Fruit fly (Drosophila melanogaster): ENCODE measurements around the gene obst-H.
A peak's percentile ranks its signal among the peaks of the same experiment; 100 is the strongest.

Gene obst-H

DNA sequence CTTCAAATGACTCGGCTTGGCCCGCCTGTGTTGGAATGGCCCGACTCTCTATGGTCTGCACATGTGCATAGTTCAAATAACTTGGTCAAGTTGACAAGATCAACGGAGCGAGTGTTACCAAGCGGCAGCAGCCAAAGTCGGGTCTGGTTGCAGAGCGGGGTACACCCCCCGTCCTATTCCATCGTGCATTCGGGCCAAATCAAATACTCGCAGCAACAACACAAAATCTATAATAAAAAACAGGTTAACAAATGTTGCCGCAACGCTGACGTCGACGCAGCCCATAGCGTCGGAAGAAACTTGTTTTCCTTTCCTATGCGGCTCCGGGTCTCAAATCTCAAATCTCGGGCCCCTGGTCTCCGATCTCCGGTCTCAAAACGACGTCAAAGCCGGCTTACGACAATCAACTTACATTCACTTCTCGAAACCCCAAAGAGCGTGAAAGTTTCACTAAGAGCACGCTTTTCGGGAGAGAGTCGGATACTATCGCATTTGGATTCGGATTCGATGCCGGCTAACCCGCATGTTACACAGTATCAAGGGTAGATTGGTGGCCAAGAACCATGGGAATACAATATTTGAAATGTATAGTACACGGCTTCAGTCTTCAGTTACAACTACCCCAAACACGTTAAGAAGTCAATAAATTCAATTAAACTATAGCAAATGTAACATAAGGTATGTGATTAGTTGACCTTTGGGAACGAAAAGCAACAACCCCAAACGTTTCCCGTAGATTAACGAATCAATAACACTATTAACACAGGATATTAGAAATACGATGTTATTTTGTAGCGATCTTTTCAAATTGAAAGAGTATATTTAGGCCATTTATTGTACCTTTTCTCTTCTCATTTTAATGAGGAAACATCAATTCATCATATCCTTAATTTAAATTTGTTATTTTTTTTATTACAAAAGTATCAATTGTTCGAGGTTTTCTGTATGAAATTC, 5.5 kb upstream of the obst-H start (continued):
- peak; percentile 68 for TF ChIP-seq HLH54F (GFP tag; optimal IDR thresholded peaks at IDR 0.05)
- TF ChIP-seq prd (optimal IDR thresholded peaks at IDR 0.05) = no peak
- peak; percentile 58 for TF ChIP-seq prd (GFP tag; IDR thresholded peaks at IDR 0.05)
- peak; percentile 5 for TF ChIP-seq CG12236 (GFP tag; optimal IDR thresholded peaks at IDR 0.05)
- peak; percentile 13 for TF ChIP-seq CG1792 (GFP tag; optimal IDR thresholded peaks at IDR 0.05)
- TF ChIP-seq CG10209 (GFP tag; optimal IDR thresholded peaks at IDR 0.05) = peak; percentile 76
- no peak for TF ChIP-seq tap (tag; optimal IDR thresholded peaks at IDR 0.05)
- TF ChIP-seq CG17328 (GFP tag; IDR thresholded peaks at IDR 0.05) = 0 out of 2 replicates have a peak, but pooled peaks have one; percentile 55
- no peak for TF ChIP-seq vnd (GFP tag; IDR thresholded peaks at IDR 0.05; ENCODE audit: partially characterized antibody)
- TF ChIP-seq slp2 (GFP tag; optimal IDR thresholded peaks at IDR 0.05) = peak; percentile 41
- TF ChIP-seq CG9437 (GFP tag; optimal IDR thresholded peaks at IDR 0.05) = peak; percentile 83
- peak; percentile 66 for TF ChIP-seq CG9932 (GFP tag; IDR thresholded peaks at IDR 0.05)
- TF ChIP-seq pum (GFP tag; optimal IDR thresholded peaks at IDR 0.05) = peak; percentile 59
- peak; percentile 53 for TF ChIP-seq ems (GFP tag; optimal IDR thresholded peaks at IDR 0.05)
- no peak for TF ChIP-seq CTCF (GFP tag; optimal IDR thresholded peaks at IDR 0.05)
- TF ChIP-seq Drgx (GFP tag; IDR thresholded peaks at IDR 0.05) = peak; percentile 28; the same call in 1 of the 2 replicates
- TF ChIP-seq Stat92E (GFP tag; optimal IDR thresholded peaks at IDR 0.05) = no peak
- TF ChIP-seq sens (GFP tag) = peak; percentile 94
- peak; percentile 87 for TF ChIP-seq CoRest (tag; optimal IDR thresholded peaks at IDR 0.05)
- no peak for TF ChIP-seq NFAT (GFP tag; IDR thresholded peaks at IDR 0.05)
- peak; percentile 49 for TF ChIP-seq Hmx (GFP tag; optimal IDR thresholded peaks at IDR 0.05)
- TF ChIP-seq CG3838 (GFP tag; optimal IDR thresholded peaks at IDR 0.05) = no peak
- peak; percentile 69 for TF ChIP-seq CG12391 (tag; optimal IDR thresholded peaks at IDR 0.05)
- TF ChIP-seq Usf (GFP tag; optimal IDR thresholded peaks at IDR 0.05) = peak; percentile 56
- TF ChIP-seq CG10654 (GFP tag; optimal IDR thresholded peaks at IDR 0.05) = peak; percentile 15
- TF ChIP-seq chn (GFP tag; optimal IDR thresholded peaks at IDR 0.05) = peak; percentile 52
- no peak for TF ChIP-seq CG11696 (GFP tag; IDR thresholded peaks at IDR 0.05)
- no peak for TF ChIP-seq Ravus (GFP tag; IDR thresholded peaks at IDR 0.05)
- 0 out of 3 replicates have a peak, but pooled peaks have one; percentile 14 for TF ChIP-seq CG6175 (GFP tag; IDR thresholded peaks at IDR 0.05)
- TF ChIP-seq CG1602 (GFP tag; optimal IDR thresholded peaks at IDR 0.05) = peak; percentile 72
- TF ChIP-seq Optix (GFP tag; IDR thresholded peaks at IDR 0.05) = no peak
- TF ChIP-seq CG9876 (GFP tag; optimal IDR thresholded peaks at IDR 0.05) = no peak
- TF ChIP-seq pho (GFP tag; optimal IDR thresholded peaks at IDR 0.05) = peak; percentile 73
- no peak for TF ChIP-seq gt (GFP tag; IDR thresholded peaks at IDR 0.05)
- peak; percentile 2 for TF ChIP-seq CG8089 (GFP tag; optimal IDR thresholded peaks at IDR 0.05)
- no peak for TF ChIP-seq pb (GFP tag; optimal IDR thresholded peaks at IDR 0.05)
- no peak for TF ChIP-seq Mrtf (GFP tag; IDR thresholded peaks at IDR 0.05)
- TF ChIP-seq gem (tag; optimal IDR thresholded peaks at IDR 0.05) = peak; percentile 83
- TF ChIP-seq TFAM (GFP tag; optimal IDR thresholded peaks at IDR 0.05) = no peak
- no peak for TF ChIP-seq mld (GFP tag; IDR thresholded peaks at IDR 0.05; ENCODE audit: partially characterized antibody)
- TF ChIP-seq gcm (GFP tag; optimal IDR thresholded peaks at IDR 0.05) = peak; percentile 53
- TF ChIP-seq Meics (GFP tag; optimal IDR thresholded peaks at IDR 0.05) = peak; percentile 67
- peak; percentile 59 for TF ChIP-seq CG13624 (GFP tag; optimal IDR thresholded peaks at IDR 0.05)
- TF ChIP-seq Adf1 (GFP tag; IDR thresholded peaks at IDR 0.05) = peak; percentile 73
- TF ChIP-seq hkb (optimal IDR thresholded peaks at IDR 0.05) = no peak
- TF ChIP-seq hkb (GFP tag; IDR thresholded peaks at IDR 0.05) = 0 out of 2 replicates have a peak, but pooled peaks have one; percentile 35
- TF ChIP-seq CG1233 (GFP tag; optimal IDR thresholded peaks at IDR 0.05) = peak; percentile 67
- TF ChIP-seq CG11085 (GFP tag; IDR thresholded peaks at IDR 0.05) = no peak
- peak in 1 of 2 experiments; percentile 51 for TF ChIP-seq Eip74EF (GFP tag; optimal IDR thresholded peaks at IDR 0.05)
- TF ChIP-seq kay (GFP tag; optimal IDR thresholded peaks at IDR 0.05) = peak; percentile 17

Data from whole organism, embryonic.